Fruit fly (Drosophila melanogaster): ENCODE data around the gene snsl.
A peak's percentile ranks its signal among the peaks of the same experiment; 100 is the strongest.

The snsl gene

DNA sequence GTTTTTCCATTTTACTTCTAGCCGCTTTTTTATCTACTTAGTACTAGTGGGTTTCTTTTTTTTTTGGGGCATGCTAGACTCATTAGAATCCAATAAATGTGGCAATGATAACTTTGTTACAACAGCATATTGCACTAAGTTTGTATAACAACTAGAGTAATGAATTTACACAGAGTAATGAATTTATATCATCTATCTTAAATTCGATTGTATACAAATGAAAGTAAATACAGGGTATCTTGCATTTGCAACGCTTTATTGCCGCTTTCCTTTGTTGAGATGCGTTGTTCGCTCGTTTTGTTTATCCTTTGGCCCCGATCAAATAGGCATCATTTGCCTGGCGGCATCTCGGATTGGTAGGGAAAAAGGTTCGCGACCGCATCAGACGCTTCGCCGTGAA is 51.7 kb downstream of the snsl start (continued):
- TF ChIP-seq CG9817 (tag; optimal IDR thresholded peaks at IDR 0.05) (no peak), CG9215 (GFP tag; IDR thresholded peaks at IDR 0.05) (no peak), lilli (GFP tag; optimal IDR thresholded peaks at IDR 0.05) (peak; percentile 18), grn (GFP tag; optimal IDR thresholded peaks at IDR 0.05) (no peak), dysf (GFP tag; IDR thresholded peaks at IDR 0.05) (peak; percentile 40; the same call in 2 of the 3 replicates), dpn (GFP tag; optimal IDR thresholded peaks at IDR 0.05) (no peak), Hmr (GFP tag; optimal IDR thresholded peaks at IDR 0.05) (peak; percentile 12), corto (GFP tag; optimal IDR thresholded peaks at IDR 0.05) (no peak), unpg (GFP tag; optimal IDR thresholded peaks at IDR 0.05) (peak; percentile 18), CG2120 (GFP tag; optimal IDR thresholded peaks at IDR 0.05) (peak; percentile 18), sim (GFP tag; IDR thresholded peaks at IDR 0.05) (no peak), CG15011 (GFP tag; optimal IDR thresholded peaks at IDR 0.05) (no peak), CG2129 (GFP tag; IDR thresholded peaks at IDR 0.05; ENCODE audit: partially characterized antibody) (no peak), CG15269 (tag; optimal IDR thresholded peaks at IDR 0.05) (peak; percentile 25), nau (GFP tag; optimal IDR thresholded peaks at IDR 0.05) (no peak), Sox102F (GFP tag; optimal IDR thresholded peaks at IDR 0.05) (peak; percentile 43), CG30403 (GFP tag; optimal IDR thresholded peaks at IDR 0.05) (peak; percentile 5), CG6175 (GFP tag; IDR thresholded peaks at IDR 0.05) (no peak), phol (tag; optimal IDR thresholded peaks at IDR 0.05) (peak; percentile 13), lab (GFP tag; optimal IDR thresholded peaks at IDR 0.05) (peak; percentile 40), tgo (GFP tag; IDR thresholded peaks at IDR 0.05) (no peak), CG7556 (GFP tag; optimal IDR thresholded peaks at IDR 0.05) (peak; percentile 2), Xbp1 (GFP tag; optimal IDR thresholded peaks at IDR 0.05) (peak; percentile 24), gem (tag; optimal IDR thresholded peaks at IDR 0.05) (peak; percentile 33), CG2889 (GFP tag; IDR thresholded peaks at IDR 0.05) (0 out of 3 replicates have a peak, but pooled peaks have one; percentile 9), ash1 (GFP tag; optimal IDR thresholded peaks at IDR 0.05) (no peak), repo (GFP tag; optimal IDR thresholded peaks at IDR 0.05) (no peak), tio (GFP tag; optimal IDR thresholded peaks at IDR 0.05) (peak; percentile 2), dan (GFP tag; IDR thresholded peaks at IDR 0.05) (0 out of 2 replicates have a peak, but pooled peaks have one; percentile 29), Nf-YC (tag; optimal IDR thresholded peaks at IDR 0.05) (no peak), CG3726 (GFP tag; IDR thresholded peaks at IDR 0.05) (no peak), PHDP (tag; optimal IDR thresholded peaks at IDR 0.05) (no peak), CG4424 (GFP tag; optimal IDR thresholded peaks at IDR 0.05) (peak; percentile 2), CG11696 (GFP tag; IDR thresholded peaks at IDR 0.05) (no peak), CG2116 (GFP tag; optimal IDR thresholded peaks at IDR 0.05) (no peak), knrl (GFP tag; IDR thresholded peaks at IDR 0.05; ENCODE audit: partially characterized antibody) (no peak), Camta (GFP tag; optimal IDR thresholded peaks at IDR 0.05) (no peak), abd-A (tag; optimal IDR thresholded peaks at IDR 0.05) (no peak), CG10565 (GFP tag; optimal IDR thresholded peaks at IDR 0.05) (no peak), ab (GFP tag; optimal IDR thresholded peaks at IDR 0.05) (no peak), ranshi (GFP tag; IDR thresholded peaks at IDR 0.05) (0 out of 2 replicates have a peak, but pooled peaks have one; percentile 34), fu2 (GFP tag; optimal IDR thresholded peaks at IDR 0.05) (no peak), CG16863 (GFP tag; optimal IDR thresholded peaks at IDR 0.05) (peak; percentile 5), CoRest (tag; optimal IDR thresholded peaks at IDR 0.05) (peak; percentile 2), dmrt11E (tag; optimal IDR thresholded peaks at IDR 0.05) (peak; percentile 1), prd (optimal IDR thresholded peaks at IDR 0.05) (no peak), prd (GFP tag; IDR thresholded peaks at IDR 0.05) (no peak), lov (optimal IDR thresholded peaks at IDR 0.05) (no peak), lov (GFP tag; IDR thresholded peaks at IDR 0.05) (no peak), Med (GFP tag) (peak; percentile 45), bigmax (GFP tag; optimal IDR thresholded peaks at IDR 0.05) (no peak)

Measured in whole organism, embryonic.